Fruit fly (Drosophila melanogaster): ENCODE data around the gene CG11964.

- TF ChIP-seq EcR (GFP tag; optimal IDR thresholded peaks at IDR 0.05): no peak
- TF ChIP-seq Dll (optimal IDR thresholded peaks at IDR 0.05): no peak
- no peak for TF ChIP-seq psq (optimal IDR thresholded peaks at IDR 0.05)
Measured at dm6 chr3R:8923774-8924369, 20.9 kb downstream of the CG11964 start.
